Worm (Caenorhabditis elegans) whole organism, young adult: ENCODE results near the gene sbsp-1.
A peak's percentile ranks its signal among the peaks of the same experiment; 100 is the strongest.

Experiments
- C17E4.6 ChIP-seq: fragments of 200-800 bp; sonication (Bioruptor generic); IDR thresholded peaks from 2 replicates; pipeline ENCODE4 v1.3.6; 2022; ENCODE audit warnings: missing genetic modification reagents, missing genetic modification characterization, missing compliant biosample characterization
- D2030.7 ChIP-seq: fragments of 200-800 bp; sonication (Bioruptor generic); IDR thresholded peaks from 2 replicates; pipeline ENCODE4 v1.3.6; 2022; ENCODE audit warnings: missing genetic modification reagents, missing genetic modification characterization, missing compliant biosample characterization
- F57C9.4 ChIP-seq: sonication (generic microtip); optimal IDR thresholded peaks from 2 replicates; lab custom pipeline; 2017; ENCODE audit warnings: mild to moderate bottlenecking, missing genetic modification characterization, missing compliant biosample characterization
- T07F8.4 ChIP-seq: sonication (generic microtip); optimal IDR thresholded peaks from 2 replicates; lab custom pipeline; 2016; ENCODE audit warnings: mild to moderate bottlenecking, missing genetic modification characterization, moderate library complexity, missing compliant biosample characterization
- Y79H2A.3 ChIP-seq: fragments of 200-800 bp; sonication (Bioruptor generic); conservative IDR thresholded peaks from 2 replicates; pipeline ENCODE4 v1.3.6; 2022; ENCODE audit warnings: missing genetic modification reagents, missing genetic modification characterization, missing compliant biosample characterization
- Y95B8A.8 ChIP-seq: fragments of 200-800 bp; sonication (Bioruptor generic); IDR thresholded peaks from 2 replicates; pipeline ENCODE4 v1.3.6; 2022; ENCODE audit warnings: missing genetic modification reagents, missing genetic modification characterization, missing compliant biosample characterization
- akir-1 ChIP-seq: fragments of 200-800 bp; sonication (Bioruptor generic); optimal IDR thresholded peaks from 2 replicates; lab custom pipeline; 2018; ENCODE audit warnings: mild to moderate bottlenecking, missing genetic modification characterization, moderate library complexity, missing compliant biosample characterization
- aptf-2 ChIP-seq: fragments of 200-800 bp; sonication (Bioruptor generic); conservative IDR thresholded peaks from 2 replicates; pipeline ENCODE4 v1.3.6; 2022; ENCODE audit warnings: missing genetic modification reagents, missing genetic modification characterization, missing compliant biosample characterization
- attf-3 ChIP-seq: fragments of 200-800 bp; sonication (Bioruptor generic); conservative IDR thresholded peaks from 2 replicates; pipeline ENCODE4 v1.3.6; 2022; ENCODE audit warnings: missing genetic modification reagents, missing genetic modification characterization, missing compliant biosample characterization
- attf-5 ChIP-seq: fragments of 200-800 bp; sonication (Bioruptor generic); optimal IDR thresholded peaks from 2 replicates; lab custom pipeline; 2018; ENCODE audit warnings: mild to moderate bottlenecking, missing genetic modification characterization, missing compliant biosample characterization
- bed-2 ChIP-seq: fragments of 200-800 bp; sonication (Bioruptor generic); IDR thresholded peaks from 2 replicates; pipeline ENCODE4 v1.3.6; 2022; ENCODE audit warnings: missing genetic modification reagents, missing genetic modification characterization, missing compliant biosample characterization
- cebp-1 ChIP-seq, 2 experiments: fragments of 200-800 bp in 1 of 2; sonication (Bioruptor generic) in 1 of 2; sonication (generic microtip) in 1 of 2; IDR thresholded peaks in 1 of 2; optimal IDR thresholded peaks in 1 of 2; 2 replicates each; pipeline versions ENCODE4 v1.3.6 to Lab custom; 2017 to 2022; ENCODE audit warnings: missing compliant biosample characterization in 2 of 2, missing genetic modification characterization in 2 of 2, mild to moderate bottlenecking in 1 of 2, missing genetic modification reagents in 1 of 2, moderate library complexity in 1 of 2
- cebp-2 ChIP-seq: fragments of 200-800 bp; sonication (Bioruptor generic); IDR thresholded peaks from 2 replicates; pipeline ENCODE4 v1.3.6; 2022; ENCODE audit warnings: missing genetic modification characterization, missing compliant biosample characterization
- ceh-100 ChIP-seq: fragments of 200-800 bp; sonication (Bioruptor generic); IDR thresholded peaks from 2 replicates; pipeline ENCODE4 v1.3.6; 2022; ENCODE audit warnings: missing genetic modification reagents, missing genetic modification characterization, missing compliant biosample characterization
- ceh-27 ChIP-seq: fragments of 200-800 bp; sonication (Bioruptor generic); optimal IDR thresholded peaks from 2 replicates; lab custom pipeline; 2018; ENCODE audit warnings: mild to moderate bottlenecking, missing genetic modification characterization, moderate library complexity, missing compliant biosample characterization
- ceh-91 ChIP-seq: fragments of 200-800 bp; sonication (Bioruptor generic); IDR thresholded peaks from 2 replicates; pipeline ENCODE4 v1.3.6; 2022; ENCODE audit warnings: missing genetic modification reagents, missing genetic modification characterization, missing compliant biosample characterization
- efl-1 ChIP-seq: fragments of 150-350 bp; optimal IDR thresholded peaks from 2 replicates; lab custom pipeline; 2014; ENCODE audit warnings: missing biosample characterization, missing genetic modification reagents, missing genetic modification characterization
- egrh-3 ChIP-seq: fragments of 200-800 bp; sonication (Bioruptor generic); IDR thresholded peaks from 2 replicates; pipeline ENCODE4 v1.3.6; 2022; ENCODE audit warnings: missing genetic modification reagents, missing genetic modification characterization, missing compliant biosample characterization
- ets-4 ChIP-seq: fragments of 200-800 bp; sonication (Bioruptor generic); optimal IDR thresholded peaks from 2 replicates; lab custom pipeline; 2018; ENCODE audit warnings: mild to moderate bottlenecking, missing genetic modification characterization, missing compliant biosample characterization
- lag-1 ChIP-seq: fragments of 200-800 bp; sonication (Bioruptor generic); IDR thresholded peaks from 2 replicates; pipeline ENCODE4 v1.3.6; 2022; ENCODE audit warnings: missing genetic modification reagents, missing genetic modification characterization, missing compliant biosample characterization
- let-607 ChIP-seq, 2 experiments: fragments of 200-800 bp in 1 of 2; sonication (Bioruptor generic) in 1 of 2; sonication (generic microtip) in 1 of 2; optimal IDR thresholded peaks; 2 replicates each; lab custom pipeline; 2016 to 2018; ENCODE audit warnings: mild to moderate bottlenecking in 2 of 2, missing compliant biosample characterization in 2 of 2, missing genetic modification characterization in 2 of 2, moderate library complexity in 2 of 2, missing genotype in 1 of 2
- lin-35 ChIP-seq, 3 experiments: fragments of 150-350 bp in 2 of 3; sonication (generic microtip) in 1 of 3; optimal IDR thresholded peaks; 2 replicates each; lab custom pipeline; 2014 to 2018; ENCODE audit warnings: missing biosample characterization in 3 of 3, missing genetic modification characterization in 3 of 3, missing genetic modification reagents in 3 of 3
- mes-4 ChIP-seq: sonication (generic microtip); optimal IDR thresholded peaks from 2 replicates; lab custom pipeline; 2016; ENCODE audit warnings: missing genotype, missing genetic modification characterization, missing compliant biosample characterization
- nhr-80 ChIP-seq: sonication (generic microtip); optimal IDR thresholded peaks from 2 replicates; lab custom pipeline; 2016; ENCODE audit warnings: missing genetic modification characterization, missing compliant biosample characterization
- nhr-90 ChIP-seq: sonication (generic microtip); optimal IDR thresholded peaks from 2 replicates; lab custom pipeline; 2016; ENCODE audit warnings: missing genotype, mild to moderate bottlenecking, missing genetic modification characterization, missing compliant biosample characterization
- pha-4 ChIP-seq: fragments of 150-350 bp; sonication (generic microtip); optimal IDR thresholded peaks from 2 replicates; lab custom pipeline; 2014; ENCODE audit warnings: missing biosample characterization, missing genetic modification reagents, missing genetic modification characterization
- sdz-38 ChIP-seq: sonication (generic microtip); optimal IDR thresholded peaks from 2 replicates; lab custom pipeline; 2016; ENCODE audit warnings: missing genotype, missing genetic modification characterization, missing compliant biosample characterization
- somi-1 ChIP-seq: fragments of 200-800 bp; sonication (Bioruptor generic); optimal IDR thresholded peaks from 2 replicates; lab custom pipeline; 2018; ENCODE audit warnings: mild to moderate bottlenecking, missing genetic modification characterization, missing compliant biosample characterization
- unc-130 ChIP-seq: sonication (generic microtip); optimal IDR thresholded peaks from 2 replicates; lab custom pipeline; 2016; ENCODE audit warnings: missing genetic modification reagents, missing genetic modification characterization, missing compliant biosample characterization
- xnd-1 ChIP-seq: sonication (generic microtip); optimal IDR thresholded peaks from 2 replicates; lab custom pipeline; 2016; ENCODE audit warnings: missing genotype, missing genetic modification reagents, missing genetic modification characterization, missing compliant biosample characterization
- zfh-2 ChIP-seq: fragments of 200-800 bp; sonication (Bioruptor generic); conservative IDR thresholded peaks from 2 replicates; pipeline ENCODE4 v1.3.6; 2022; ENCODE audit warnings: missing genetic modification reagents, missing genetic modification characterization, missing compliant biosample characterization

sbsp-1 gene

ce11 chrIII:10856830-10857229 lies 24.1 kb downstream of the sbsp-1 start:
- TF ChIP-seq ceh-100 (GFP tag; lab: Robert Waterston, UW) = peak; percentile 87
- TF ChIP-seq unc-130 = peak; percentile 48
- TF ChIP-seq ceh-27 (GFP tag; lab: Kevin White, UChicago) = peak; percentile 63
- peak; percentile 77 for TF ChIP-seq akir-1 (GFP tag; lab: Kevin White, UChicago)
- no peak for TF ChIP-seq F57C9.4
- TF ChIP-seq aptf-2 (GFP tag; lab: Robert Waterston, UW) = peak; percentile 63; the same call in 1 of the 2 replicates
- no peak for TF ChIP-seq T07F8.4 (tag; lab: Kevin White, UChicago)
- TF ChIP-seq D2030.7 (GFP tag; lab: Robert Waterston, UW) = peak; percentile 27; the same call in 1 of the 2 replicates
- TF ChIP-seq attf-3 = 0 out of 2 replicates have a peak, but pooled peaks have one; percentile 12
- TF ChIP-seq bed-2 = peak; percentile 56; the same call in 1 of the 2 replicates
- TF ChIP-seq cebp-2 (GFP tag; lab: Robert Waterston, UW) = 0 out of 2 replicates have a peak, but pooled peaks have one; percentile 28
- no peak for TF ChIP-seq ets-4 (GFP tag; lab: Kevin White, UChicago)

- TF ChIP-seq lag-1 (no peak), sdz-38 (tag; lab: Kevin White, UChicago) (no peak), ceh-91 (GFP tag; lab: Robert Waterston, UW) (no peak), mes-4 (tag; lab: Kevin White, UChicago) (no peak)
Measured at ce11 chrIII:10857984-10858383, 25.2 kb downstream of the sbsp-1 start, which contains the start of gene oxi-1. TSS of gene oxi-1 (plus strand) at chrIII:10858284.

- TF ChIP-seq D2030.7 (GFP tag; lab: Robert Waterston, UW) (no peak), somi-1 (GFP tag; lab: Kevin White, UChicago) (no peak), lin-35 (GFP tag; optimal IDR thresholded peaks at IDR 0.05; lab: Kevin White, UChicago) (no peak), ceh-91 (GFP tag; lab: Robert Waterston, UW) (no peak)
Measured at ce11 chrIII:10861375-10861774, 28.6 kb downstream of the sbsp-1 start.

- peak; percentile 75 for TF ChIP-seq egrh-3
- no peak for TF ChIP-seq akir-1 (GFP tag; lab: Kevin White, UChicago)
- TF ChIP-seq efl-1 (GFP tag; lab: Kevin White, UChicago) = no peak
- TF ChIP-seq zfh-2 (GFP tag; lab: Robert Waterston, UW) = peak; percentile 70; the same call in 1 of the 2 replicates
Measured at ce11 chrIII:10867086-10867485, 34.4 kb downstream of the sbsp-1 start.

ce11 chrIII:10868653-10869392 lies 36.1 kb downstream of the sbsp-1 start, which contains the start of the genes cey-4 and vps-50:
TSS of gene cey-4 (minus strand) at chrIII:10868703.
TSS of gene vps-50 (plus strand) at chrIII:10869193.
- no peak for TF ChIP-seq Y95B8A.8 (GFP tag; lab: Robert Waterston, UW)
- TF ChIP-seq nhr-80 (tag; lab: Kevin White, UChicago) = peak; percentile 8
- TF ChIP-seq attf-5 = peak; percentile 19
- no peak for TF ChIP-seq C17E4.6 (GFP tag; lab: Robert Waterston, UW)
- no peak for TF ChIP-seq cebp-1 (GFP tag; IDR thresholded peaks at IDR 0.05; lab: Robert Waterston, UW)
- TF ChIP-seq cebp-1 (tag; optimal IDR thresholded peaks at IDR 0.05; lab: Kevin White, UChicago) = peak; percentile 3
- TF ChIP-seq let-607 (tag; optimal IDR thresholded peaks at IDR 0.05; lab: Kevin White, UChicago) = peak; percentile 44 to 71

ce11 chrIII:10869595-10869994 lies 36.9 kb downstream of the sbsp-1 start:
- TF ChIP-seq nhr-90 (no peak), Y95B8A.8 (GFP tag; lab: Robert Waterston, UW) (no peak), Y79H2A.3 (GFP tag; lab: Robert Waterston, UW) (no peak), pha-4 (no peak), xnd-1 (tag; lab: Kevin White, UChicago) (no peak)
